Worm (Caenorhabditis elegans) whole organism, young adult: ENCODE results near the gene gsp-1.

Source experiments
- C06A6.2 ChIP-seq: fragments of 200-800 bp; sonication (Bioruptor generic); conservative IDR thresholded peaks from 2 replicates; pipeline ENCODE4 v1.3.6; 2022; ENCODE audit warnings: missing genetic modification characterization, missing compliant biosample characterization
- C17E4.6 ChIP-seq: fragments of 200-800 bp; sonication (Bioruptor generic); IDR thresholded peaks from 2 replicates; pipeline ENCODE4 v1.3.6; 2022; ENCODE audit warnings: missing genetic modification reagents, missing genetic modification characterization, missing compliant biosample characterization
- F33H1.4 ChIP-seq: fragments of 200-800 bp; sonication (Bioruptor generic); IDR thresholded peaks from 2 replicates; pipeline ENCODE4 v1.3.6; 2022; ENCODE audit warnings: missing genetic modification reagents, missing genetic modification characterization, missing compliant biosample characterization
- F52B5.7 ChIP-seq: sonication (generic microtip); optimal IDR thresholded peaks from 2 replicates; lab custom pipeline; 2016; ENCODE audit warnings: mild to moderate bottlenecking, missing genetic modification characterization, missing compliant biosample characterization
- F57C9.4 ChIP-seq: sonication (generic microtip); optimal IDR thresholded peaks from 2 replicates; lab custom pipeline; 2017; ENCODE audit warnings: mild to moderate bottlenecking, missing genetic modification characterization, missing compliant biosample characterization
- K11D2.4 ChIP-seq: fragments of 200-800 bp; sonication (Bioruptor generic); IDR thresholded peaks from 2 replicates; pipeline ENCODE4 v1.3.6; 2022; ENCODE audit warnings: missing genetic modification reagents, missing genetic modification characterization, missing compliant biosample characterization
- K12H6.12 ChIP-seq: fragments of 200-800 bp; sonication (Bioruptor generic); optimal IDR thresholded peaks from 2 replicates; lab custom pipeline; 2018; ENCODE audit warnings: mild to moderate bottlenecking, missing genetic modification characterization, missing compliant biosample characterization
- T26A5.8 ChIP-seq: sonication (generic microtip); optimal IDR thresholded peaks from 2 replicates; lab custom pipeline; 2016; ENCODE audit warnings: missing genetic modification characterization, missing compliant biosample characterization
- Y53G8AR.9 ChIP-seq: fragments of 200-800 bp; sonication (Bioruptor generic); conservative IDR thresholded peaks from 2 replicates; pipeline ENCODE4 v1.3.6; 2022; ENCODE audit warnings: missing genetic modification reagents, missing genetic modification characterization, missing compliant biosample characterization
- Y95B8A.8 ChIP-seq: fragments of 200-800 bp; sonication (Bioruptor generic); IDR thresholded peaks from 2 replicates; pipeline ENCODE4 v1.3.6; 2022; ENCODE audit warnings: missing genetic modification reagents, missing genetic modification characterization, missing compliant biosample characterization
- ZK185.1 ChIP-seq: sonication (generic microtip); optimal IDR thresholded peaks from 2 replicates; lab custom pipeline; 2016; ENCODE audit warnings: mild to moderate bottlenecking, missing genetic modification characterization, missing compliant biosample characterization; ENCODE audit not compliant: poor library complexity, severe bottlenecking
- akir-1 ChIP-seq: fragments of 200-800 bp; sonication (Bioruptor generic); optimal IDR thresholded peaks from 2 replicates; lab custom pipeline; 2018; ENCODE audit warnings: mild to moderate bottlenecking, missing genetic modification characterization, moderate library complexity, missing compliant biosample characterization
- attf-5 ChIP-seq: fragments of 200-800 bp; sonication (Bioruptor generic); optimal IDR thresholded peaks from 2 replicates; lab custom pipeline; 2018; ENCODE audit warnings: mild to moderate bottlenecking, missing genetic modification characterization, missing compliant biosample characterization
- bed-2 ChIP-seq: fragments of 200-800 bp; sonication (Bioruptor generic); IDR thresholded peaks from 2 replicates; pipeline ENCODE4 v1.3.6; 2022; ENCODE audit warnings: missing genetic modification reagents, missing genetic modification characterization, missing compliant biosample characterization
- ceh-100 ChIP-seq: fragments of 200-800 bp; sonication (Bioruptor generic); IDR thresholded peaks from 2 replicates; pipeline ENCODE4 v1.3.6; 2022; ENCODE audit warnings: missing genetic modification reagents, missing genetic modification characterization, missing compliant biosample characterization
- ceh-27 ChIP-seq: fragments of 200-800 bp; sonication (Bioruptor generic); optimal IDR thresholded peaks from 2 replicates; lab custom pipeline; 2018; ENCODE audit warnings: mild to moderate bottlenecking, missing genetic modification characterization, moderate library complexity, missing compliant biosample characterization
- ceh-58 ChIP-seq: fragments of 200-800 bp; sonication (Bioruptor generic); IDR thresholded peaks from 2 replicates; pipeline ENCODE4 v1.3.6; 2022; ENCODE audit warnings: missing genetic modification characterization, missing compliant biosample characterization
- ceh-91 ChIP-seq: fragments of 200-800 bp; sonication (Bioruptor generic); IDR thresholded peaks from 2 replicates; pipeline ENCODE4 v1.3.6; 2022; ENCODE audit warnings: missing genetic modification reagents, missing genetic modification characterization, missing compliant biosample characterization
- chd-7 ChIP-seq: sonication (generic microtip); optimal IDR thresholded peaks from 2 replicates; lab custom pipeline; 2016; ENCODE audit warnings: mild to moderate bottlenecking, missing genetic modification characterization, moderate library complexity, missing compliant biosample characterization
- dox-1 ChIP-seq: fragments of 200-800 bp; sonication (Bioruptor generic); IDR thresholded peaks from 2 replicates; pipeline ENCODE4 v1.3.6; 2022; ENCODE audit warnings: missing genetic modification reagents, missing genetic modification characterization, missing compliant biosample characterization
- dpff-1 ChIP-seq: sonication (generic microtip); optimal IDR thresholded peaks from 2 replicates; lab custom pipeline; 2017; ENCODE audit warnings: mild to moderate bottlenecking, missing genetic modification characterization, missing compliant biosample characterization
- egl-44 ChIP-seq: fragments of 200-800 bp; sonication (Bioruptor generic); IDR thresholded peaks from 2 replicates; pipeline ENCODE4 v1.3.6; 2022; ENCODE audit warnings: missing genetic modification reagents, missing genetic modification characterization, missing compliant biosample characterization
- gei-17 ChIP-seq: fragments of 200-800 bp; sonication (Bioruptor generic); optimal IDR thresholded peaks from 2 replicates; lab custom pipeline; 2018; ENCODE audit warnings: mild to moderate bottlenecking, missing genetic modification characterization, missing compliant biosample characterization
- hmg-20 ChIP-seq: fragments of 200-800 bp; sonication (Bioruptor generic); IDR thresholded peaks from 2 replicates; pipeline ENCODE4 v1.3.6; 2022; ENCODE audit warnings: missing genetic modification reagents, missing genetic modification characterization, missing compliant biosample characterization
- lin-26 ChIP-seq: fragments of 200-800 bp; sonication (Bioruptor generic); IDR thresholded peaks from 2 replicates; pipeline ENCODE4 v1.3.6; 2022; ENCODE audit warnings: missing genetic modification reagents, missing genetic modification characterization, missing compliant biosample characterization
- lir-1 ChIP-seq: fragments of 200-800 bp; sonication (Bioruptor generic); conservative IDR thresholded peaks from 2 replicates; pipeline ENCODE4 v1.3.6; 2022; ENCODE audit warnings: missing genetic modification reagents, missing genetic modification characterization, missing compliant biosample characterization
- lsy-27 ChIP-seq: sonication (generic microtip); optimal IDR thresholded peaks from 2 replicates; lab custom pipeline; 2017; ENCODE audit warnings: missing genetic modification characterization, mild to moderate bottlenecking, missing compliant biosample characterization, antibody characterized with exemption, missing genotype, borderline replicate concordance; ENCODE audit not compliant: insufficient read depth
- madf-3 ChIP-seq: fragments of 200-800 bp; sonication (Bioruptor generic); IDR thresholded peaks from 2 replicates; pipeline ENCODE4 v1.3.6; 2022; ENCODE audit warnings: missing genetic modification reagents, missing genetic modification characterization, missing compliant biosample characterization
- mxl-1 ChIP-seq: sonication (generic microtip); optimal IDR thresholded peaks from 2 replicates; lab custom pipeline; 2016; ENCODE audit warnings: missing genetic modification characterization, missing compliant biosample characterization
- nhr-27 ChIP-seq: fragments of 200-800 bp; sonication (Bioruptor generic); optimal IDR thresholded peaks from 2 replicates; lab custom pipeline; 2018; ENCODE audit warnings: mild to moderate bottlenecking, missing genetic modification characterization, moderate library complexity, missing compliant biosample characterization
- nhr-80 ChIP-seq: sonication (generic microtip); optimal IDR thresholded peaks from 2 replicates; lab custom pipeline; 2016; ENCODE audit warnings: missing genetic modification characterization, missing compliant biosample characterization
- nhr-90 ChIP-seq: sonication (generic microtip); optimal IDR thresholded peaks from 2 replicates; lab custom pipeline; 2016; ENCODE audit warnings: missing genotype, mild to moderate bottlenecking, missing genetic modification characterization, missing compliant biosample characterization
- rec-8 ChIP-seq, 2 experiments: sonication (generic microtip); optimal IDR thresholded peaks; 2 replicates each; lab custom pipeline; 2016; ENCODE audit warnings: mild to moderate bottlenecking in 2 of 2, missing genetic modification characterization in 2 of 2, missing genetic modification reagents in 2 of 2, missing genotype in 2 of 2, missing biosample characterization in 1 of 2, missing compliant biosample characterization in 1 of 2, moderate library complexity in 1 of 2
- repo-1 ChIP-seq: sonication (generic microtip); optimal IDR thresholded peaks from 2 replicates; lab custom pipeline; 2017; ENCODE audit warnings: mild to moderate bottlenecking, missing genetic modification characterization, missing compliant biosample characterization
- rpc-1 ChIP-seq, 2 experiments: fragments of 150-350 bp in 1 of 2; sonication (generic microtip) in 1 of 2; optimal IDR thresholded peaks; 2 replicates each; lab custom pipeline; 2014 to 2018; ENCODE audit warnings: missing biosample characterization in 1 of 2, missing genetic modification characterization in 1 of 2, missing genetic modification reagents in 1 of 2, missing genotype in 1 of 2
- somi-1 ChIP-seq: fragments of 200-800 bp; sonication (Bioruptor generic); optimal IDR thresholded peaks from 2 replicates; lab custom pipeline; 2018; ENCODE audit warnings: mild to moderate bottlenecking, missing genetic modification characterization, missing compliant biosample characterization
- tbp1 ChIP-seq: fragments of 200-800 bp; sonication (Bioruptor generic); optimal IDR thresholded peaks from 2 replicates; lab custom pipeline; 2018; ENCODE audit warnings: mild to moderate bottlenecking, missing genetic modification characterization, missing compliant biosample characterization
- tlf-1 ChIP-seq: fragments of 200-800 bp; sonication (Bioruptor generic); optimal IDR thresholded peaks from 2 replicates; lab custom pipeline; 2018; ENCODE audit warnings: mild to moderate bottlenecking, missing genetic modification characterization, missing compliant biosample characterization
- xnd-1 ChIP-seq: sonication (generic microtip); optimal IDR thresholded peaks from 2 replicates; lab custom pipeline; 2016; ENCODE audit warnings: missing genotype, missing genetic modification reagents, missing genetic modification characterization, missing compliant biosample characterization
- ztf-18 ChIP-seq: sonication (generic microtip); optimal IDR thresholded peaks from 2 replicates; lab custom pipeline; 2016; ENCODE audit warnings: missing genotype, mild to moderate bottlenecking, missing genetic modification characterization, missing compliant biosample characterization
- ztf-22 ChIP-seq: fragments of 200-800 bp; sonication (Bioruptor generic); optimal IDR thresholded peaks from 2 replicates; lab custom pipeline; 2018; ENCODE audit warnings: mild to moderate bottlenecking, missing genetic modification characterization, moderate library complexity, missing compliant biosample characterization
- ztf-26 ChIP-seq: sonication (generic microtip); optimal IDR thresholded peaks from 2 replicates; lab custom pipeline; 2017; ENCODE audit warnings: missing genetic modification characterization, missing compliant biosample characterization

gsp-1 gene

ce11 chrV:10715158-10716152, 33.2 kb downstream of the gsp-1 start (continued):
- TF ChIP-seq C06A6.2 (GFP tag; lab: Robert Waterston, UW) = peak; percentile 93
- no peak for TF ChIP-seq lsy-27 (tag; lab: Kevin White, UChicago)
- TF ChIP-seq mxl-1 (tag; lab: Kevin White, UChicago) = peak; percentile 45
- peak; percentile 74 for TF ChIP-seq gei-17 (GFP tag; lab: Kevin White, UChicago)
- no peak; the same call in 1 of the 2 replicates for TF ChIP-seq madf-3
- no peak for TF ChIP-seq T26A5.8 (tag; lab: Kevin White, UChicago)
- TF ChIP-seq ZK185.1 (tag; lab: Kevin White, UChicago) = no peak
- peak; percentile 95 for TF ChIP-seq ceh-27 (GFP tag; lab: Kevin White, UChicago)
- peak; percentile 74; the same call in 1 of the 2 replicates for TF ChIP-seq egl-44 (GFP tag; lab: Robert Waterston, UW)
- TF ChIP-seq K11D2.4 (GFP tag; lab: Robert Waterston, UW) = peak; percentile 95
- TF ChIP-seq tlf-1 (GFP tag; lab: Kevin White, UChicago) = peak; percentile 29
- no peak for TF ChIP-seq ceh-91 (GFP tag; lab: Robert Waterston, UW)
- no peak for TF ChIP-seq C17E4.6 (GFP tag; lab: Robert Waterston, UW)
- no peak for TF ChIP-seq F33H1.4 (GFP tag; lab: Robert Waterston, UW)
- peak; percentile 82 for TF ChIP-seq Y53G8AR.9 (GFP tag; lab: Robert Waterston, UW)
- TF ChIP-seq repo-1 = peak; percentile 5
- no peak for TF ChIP-seq nhr-90 (tag; lab: Kevin White, UChicago)
- TF ChIP-seq chd-7 = peak; percentile 94
- peak; percentile 92 for TF ChIP-seq ztf-22 (GFP tag; lab: Kevin White, UChicago)

ce11 chrV:10716865-10717713, 34.9 kb downstream of the gsp-1 start:
- TF ChIP-seq K12H6.12 = no peak
- no peak for TF ChIP-seq F57C9.4 (tag; lab: Kevin White, UChicago)
- TF ChIP-seq lin-26 (GFP tag; lab: Robert Waterston, UW) = peak; percentile 45; the same call in 1 of the 2 replicates
- 0 out of 2 replicates have a peak, but pooled peaks have one; percentile 19 for TF ChIP-seq Y53G8AR.9 (GFP tag; lab: Robert Waterston, UW)
- TF ChIP-seq mxl-1 (tag; lab: Kevin White, UChicago) = no peak
- TF ChIP-seq rpc-1 (optimal IDR thresholded peaks at IDR 0.05; lab: Kevin White, UChicago) = no peak
- no peak for TF ChIP-seq rpc-1 (tag; optimal IDR thresholded peaks at IDR 0.05; lab: Kevin White, UChicago)
- peak; percentile 16 for TF ChIP-seq somi-1 (GFP tag; lab: Kevin White, UChicago)
- no peak for TF ChIP-seq nhr-90 (tag; lab: Kevin White, UChicago)
- TF ChIP-seq lsy-27 (tag; lab: Kevin White, UChicago) = no peak
- TF ChIP-seq lir-1 (GFP tag; lab: Robert Waterston, UW) = no peak
- TF ChIP-seq bed-2 (GFP tag; lab: Robert Waterston, UW) = no peak
- no peak for TF ChIP-seq nhr-80 (tag; lab: Kevin White, UChicago)
- no peak for TF ChIP-seq ceh-58 (GFP tag; lab: Robert Waterston, UW)
- TF ChIP-seq tbp1 = no peak
- no peak for TF ChIP-seq F52B5.7
- no peak for TF ChIP-seq xnd-1 (tag; lab: Kevin White, UChicago)
- TF ChIP-seq ceh-100 = no peak
- no peak for TF ChIP-seq hmg-20 (GFP tag; lab: Robert Waterston, UW)
- TF ChIP-seq nhr-27 = no peak
- peak; percentile 47 for TF ChIP-seq ztf-26 (tag; lab: Kevin White, UChicago)
- no peak for TF ChIP-seq akir-1 (GFP tag; lab: Kevin White, UChicago)
- TF ChIP-seq rec-8 (tag; optimal IDR thresholded peaks at IDR 0.05; lab: Kevin White, UChicago) = no peak
- TF ChIP-seq dox-1 (GFP tag; lab: Robert Waterston, UW) = peak; percentile 36; the same call in 1 of the 2 replicates
- no peak for TF ChIP-seq dpff-1
- no peak for TF ChIP-seq ztf-18 (tag; lab: Kevin White, UChicago)
- TF ChIP-seq gei-17 (GFP tag; lab: Kevin White, UChicago) = no peak
- no peak for TF ChIP-seq attf-5 (GFP tag; lab: Kevin White, UChicago)
- TF ChIP-seq Y95B8A.8 (GFP tag; lab: Robert Waterston, UW) = 0 out of 2 replicates have a peak, but pooled peaks have one; percentile 42
